Worm (Caenorhabditis elegans) whole organism, midembryonic: ENCODE results near the gene ugt-53.

Source experiments
- T22C8.4 ChIP-seq: fragments of 200-800 bp; sonication (Bioruptor generic); IDR thresholded peaks from 2 replicates; pipeline ENCODE4 v1.3.6; 2022; ENCODE audit warnings: missing genetic modification characterization, missing compliant biosample characterization
- cog-1 ChIP-seq: sonication (generic microtip); optimal IDR thresholded peaks from 2 replicates; lab custom pipeline; 2016; ENCODE audit warnings: missing genetic modification characterization, missing compliant biosample characterization
- flt-1 ChIP-seq: fragments of 200-800 bp; sonication (Bioruptor generic); IDR thresholded peaks from 2 replicates; pipeline ENCODE4 v1.3.6; 2022; ENCODE audit warnings: missing genetic modification characterization, missing compliant biosample characterization
- med-1 ChIP-seq: sonication (generic microtip); optimal IDR thresholded peaks from 2 replicates; lab custom pipeline; 2017; ENCODE audit warnings: missing genetic modification characterization, mild to moderate bottlenecking, missing compliant biosample characterization, antibody characterized with exemption, missing genetic modification reagents; ENCODE audit not compliant: insufficient read depth
- tab-1 ChIP-seq: fragments of 200-800 bp; sonication (Bioruptor generic); IDR thresholded peaks from 2 replicates; pipeline ENCODE4 v1.3.6; 2022; ENCODE audit warnings: missing genetic modification characterization, missing compliant biosample characterization

DNA sequence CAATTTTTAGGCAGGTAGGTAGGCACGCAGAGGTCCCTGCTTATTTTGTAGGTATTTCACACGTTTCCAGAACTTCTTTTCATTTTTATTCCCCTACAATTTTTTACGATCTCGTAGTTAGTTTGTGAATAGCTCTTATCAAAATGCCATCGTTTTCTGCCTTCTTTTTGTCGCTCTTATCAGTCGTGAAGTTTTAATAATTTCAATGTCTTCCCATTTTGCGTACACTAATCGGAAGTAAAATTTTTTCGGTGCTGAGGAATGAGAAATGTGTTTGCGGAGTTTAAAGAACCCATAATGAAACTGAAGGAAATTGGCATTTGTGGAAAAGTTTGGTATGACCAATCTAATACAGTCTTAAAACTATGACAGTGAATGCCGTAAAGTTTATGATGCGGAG, 31.2 kb downstream of the ugt-53 start:
- TF ChIP-seq tab-1 (no peak), T22C8.4 (GFP tag; lab: Robert Waterston, UW) (no peak), flt-1 (no peak), med-1 (GFP tag; lab: Kevin White, UChicago) (no peak), cog-1 (no peak)
